Fruit fly (Drosophila melanogaster): ENCODE measurements around the gene CG6012.

The CG6012 gene

dm6 chr2L:16861126-16861525 is at the start of gene CG6012:
Gene CG6012, minus strand, starts transcription at chr2L:16861489.
- TF ChIP-seq CG12605 (GFP tag; IDR thresholded peaks at IDR 0.05) (no peak), CG17806 (tag; optimal IDR thresholded peaks at IDR 0.05) (no peak)

dm6 chr2L:16910177-16910576 is 48.9 kb upstream of the CG6012 start, which contains the start of gene ApepP:
Gene ApepP, minus strand, starts transcription at chr2L:16910418.
- TF ChIP-seq CG17806 (tag; optimal IDR thresholded peaks at IDR 0.05) (no peak), EcR (GFP tag; optimal IDR thresholded peaks at IDR 0.05) (no peak), CG10348 (GFP tag; IDR thresholded peaks at IDR 0.05) (no peak), rn (GFP tag; IDR thresholded peaks at IDR 0.05) (no peak), CG4496 (GFP tag; IDR thresholded peaks at IDR 0.05) (no peak), CG8301 (tag; optimal IDR thresholded peaks at IDR 0.05) (no peak), Ets98B (GFP tag; IDR thresholded peaks at IDR 0.05) (no peak), Pif1A (GFP tag; optimal IDR thresholded peaks at IDR 0.05) (no peak), CG12605 (GFP tag; IDR thresholded peaks at IDR 0.05) (no peak), CG15710 (tag; optimal IDR thresholded peaks at IDR 0.05) (no peak), CG34367 (tag; optimal IDR thresholded peaks at IDR 0.05) (no peak), CG14655 (GFP tag; optimal IDR thresholded peaks at IDR 0.05) (no peak), CG8159 (tag; optimal IDR thresholded peaks at IDR 0.05) (no peak)

- TF ChIP-seq Snoo (tag; optimal IDR thresholded peaks at IDR 0.05) (no peak), EcR (GFP tag; optimal IDR thresholded peaks at IDR 0.05) (peak; percentile 90)
These were observed 48.0 kb upstream of the CG6012 start for dm6 chr2L:16909290-16909689.

dm6 chr2L:16902003-16902402 is 40.7 kb upstream of the CG6012 start, which contains the start of gene CG12288:
Gene CG12288, minus strand, starts transcription at chr2L:16902218.
- no peak for TF ChIP-seq CG17806 (tag; optimal IDR thresholded peaks at IDR 0.05)

dm6 chr2L:16900373-16900772 is 39.1 kb upstream of the CG6012 start, which contains the start of gene CG31805:
Gene CG31805, minus strand, starts transcription at chr2L:16900473.
- no peak for TF ChIP-seq CG4496 (GFP tag; IDR thresholded peaks at IDR 0.05)
- TF ChIP-seq CG8301 (tag; optimal IDR thresholded peaks at IDR 0.05): no peak
- no peak for TF ChIP-seq CG10348 (GFP tag; IDR thresholded peaks at IDR 0.05)
- no peak for TF ChIP-seq CG17806 (tag; optimal IDR thresholded peaks at IDR 0.05)
- TF ChIP-seq CG32121 (GFP tag; IDR thresholded peaks at IDR 0.05): no peak
- TF ChIP-seq CG8159 (tag; optimal IDR thresholded peaks at IDR 0.05): no peak
- TF ChIP-seq D1 (tag; optimal IDR thresholded peaks at IDR 0.05): no peak
- TF ChIP-seq CG34367 (tag; optimal IDR thresholded peaks at IDR 0.05): no peak
- TF ChIP-seq gl (tag; optimal IDR thresholded peaks at IDR 0.05): no peak

dm6 chr2L:16889608-16890007 is 28.3 kb upstream of the CG6012 start, which contains the start of gene CG42556:
Gene CG42556, plus strand, starts transcription at chr2L:16889908.
- TF ChIP-seq CG4496 (GFP tag; IDR thresholded peaks at IDR 0.05): no peak
- TF ChIP-seq Snoo (tag; optimal IDR thresholded peaks at IDR 0.05): no peak
- no peak for TF ChIP-seq CG8159 (tag; optimal IDR thresholded peaks at IDR 0.05)
- TF ChIP-seq fd96Ca (GFP tag; IDR thresholded peaks at IDR 0.05): no peak
- no peak for TF ChIP-seq Pif1B (GFP tag; optimal IDR thresholded peaks at IDR 0.05)
- no peak for TF ChIP-seq Pif1A (GFP tag; optimal IDR thresholded peaks at IDR 0.05)
- TF ChIP-seq CG10348 (GFP tag; IDR thresholded peaks at IDR 0.05): no peak
- no peak for TF ChIP-seq CG9948 (tag; optimal IDR thresholded peaks at IDR 0.05)
- TF ChIP-seq CG32121 (GFP tag; IDR thresholded peaks at IDR 0.05): no peak
- no peak for TF ChIP-seq CG12605 (GFP tag; IDR thresholded peaks at IDR 0.05)
- no peak for TF ChIP-seq CG34367 (tag; optimal IDR thresholded peaks at IDR 0.05)
- TF ChIP-seq rn (GFP tag; IDR thresholded peaks at IDR 0.05): no peak
- no peak for TF ChIP-seq CG17806 (tag; optimal IDR thresholded peaks at IDR 0.05)
- TF ChIP-seq Ets98B (GFP tag; IDR thresholded peaks at IDR 0.05): no peak
- TF ChIP-seq gl (tag; optimal IDR thresholded peaks at IDR 0.05): no peak
- TF ChIP-seq CG15710 (tag; optimal IDR thresholded peaks at IDR 0.05): no peak
- no peak for TF ChIP-seq D1 (tag; optimal IDR thresholded peaks at IDR 0.05)

- TF ChIP-seq CG4496 (GFP tag; IDR thresholded peaks at IDR 0.05) (peak; percentile 28; the same call in 1 of the 3 replicates), rn (GFP tag; IDR thresholded peaks at IDR 0.05) (no peak), CG32121 (GFP tag; IDR thresholded peaks at IDR 0.05) (peak; percentile 51; the same call in 1 of the 2 replicates), EcR (GFP tag; optimal IDR thresholded peaks at IDR 0.05) (peak; percentile 93), CG10348 (GFP tag; IDR thresholded peaks at IDR 0.05) (0 out of 2 replicates have a peak, but pooled peaks have one; percentile 19)
These were observed 27.5 kb upstream of the CG6012 start for dm6 chr2L:16888574-16889376.
